Worm (Caenorhabditis elegans): ENCODE results near the gene B0563.8.

DNA sequence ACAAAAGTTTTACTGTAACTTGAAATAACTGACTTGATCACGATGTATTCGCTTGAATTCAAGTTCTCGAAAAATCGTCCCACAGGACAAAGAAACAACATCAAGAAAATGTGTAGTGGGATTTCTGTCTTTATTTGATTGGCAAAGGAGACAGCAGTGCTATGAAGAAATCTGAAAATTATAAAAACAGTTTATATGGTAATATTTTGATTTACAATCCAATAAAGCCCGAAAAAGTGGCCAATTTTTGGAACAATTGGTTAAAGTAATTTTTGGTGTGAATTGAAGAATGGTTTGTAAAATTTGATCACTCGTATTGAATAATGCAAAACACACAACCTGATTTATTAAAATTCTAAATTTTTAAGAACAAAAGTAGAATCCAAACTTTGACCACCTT is 6.5 kb upstream of the B0563.8 start, which contains the start of gene Y81B9A.4:
- TF ChIP-seq ztf-23 (GFP tag; IDR thresholded peaks at IDR 0.05) (no peak), flt-1 (GFP tag; IDR thresholded peaks at IDR 0.05) (no peak)
